Worm (Caenorhabditis elegans): Measurements from ENCODE around the gene chil-5.

DNA sequence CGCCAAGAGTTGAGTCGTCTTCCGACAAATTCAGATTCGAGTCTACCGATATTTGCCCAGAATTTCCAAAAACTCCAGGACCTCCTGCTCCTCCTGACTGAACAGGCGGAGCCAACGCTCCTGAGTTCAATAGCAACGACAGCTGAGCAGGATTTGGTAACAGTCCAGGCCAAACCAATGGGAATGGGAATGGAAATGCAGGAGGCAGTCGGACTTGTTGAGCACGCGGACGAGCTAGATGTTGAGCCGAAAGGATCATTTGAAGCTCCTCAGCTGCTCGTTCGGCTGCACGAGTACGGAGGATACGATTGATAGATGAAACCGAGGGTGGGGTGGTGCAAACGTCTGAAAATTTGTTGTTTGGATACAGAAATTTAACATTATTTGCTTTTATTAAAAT is 32.5 kb downstream of the chil-5 start:
- TF ChIP-seq hlh-8 (tag; optimal IDR thresholded peaks at IDR 0.05) (no peak), eyg-1 (tag; optimal IDR thresholded peaks at IDR 0.05) (no peak), ama-1 (optimal IDR thresholded peaks at IDR 0.05) (no peak), elt-2 (tag; optimal IDR thresholded peaks at IDR 0.05) (no peak), hlh-30 (tag; optimal IDR thresholded peaks at IDR 0.05; ENCODE audit: insufficient read depth) (no peak), pqm-1 (tag; optimal IDR thresholded peaks at IDR 0.05) (no peak), che-1 (tag; optimal IDR thresholded peaks at IDR 0.05) (no peak)

All from whole organism, late embryonic.